Worm (Caenorhabditis elegans) whole organism, L1 larva: Measurements from ENCODE around the gene eol-1.

Experiments
- C04F5.9 ChIP-seq: sonication (generic microtip); optimal IDR thresholded peaks from 2 replicates; lab custom pipeline; 2016; ENCODE audit warnings: missing genetic modification characterization, missing compliant biosample characterization
- C16A3.4 ChIP-seq: fragments of 150-350 bp; optimal IDR thresholded peaks from 2 replicates; lab custom pipeline; 2014; ENCODE audit warnings: missing biosample characterization, missing genetic modification characterization
- F16B12.6 ChIP-seq: fragments of 150-350 bp; optimal IDR thresholded peaks from 2 replicates; lab custom pipeline; 2014; ENCODE audit warnings: missing biosample characterization, missing genetic modification characterization
- alr-1 ChIP-seq: fragments of 200-800 bp; sonication (Bioruptor generic); optimal IDR thresholded peaks from 2 replicates; lab custom pipeline; 2018; ENCODE audit warnings: borderline replicate concordance, mild to moderate bottlenecking, missing genetic modification characterization, missing compliant biosample characterization
- blmp-1 ChIP-seq: fragments of 150-350 bp; optimal IDR thresholded peaks from 2 replicates; lab custom pipeline; 2014; ENCODE audit warnings: missing biosample characterization, missing genetic modification characterization
- ceh-63 ChIP-seq: fragments of 200-800 bp; sonication (Bioruptor generic); optimal IDR thresholded peaks from 2 replicates; lab custom pipeline; 2018; ENCODE audit warnings: mild to moderate bottlenecking, missing genetic modification characterization, missing compliant biosample characterization
- ceh-82 ChIP-seq, 3 experiments: fragments of 150-350 bp in 1 of 3; sonication (generic microtip) in 2 of 3; optimal IDR thresholded peaks; 2 replicates each; lab custom pipeline; 2014 to 2017; ENCODE audit warnings: missing biosample characterization in 3 of 3, missing genetic modification characterization in 3 of 3
- dsc-1 ChIP-seq: sonication (generic microtip); optimal IDR thresholded peaks from 2 replicates; lab custom pipeline; 2016; ENCODE audit warnings: mild to moderate bottlenecking, missing genetic modification characterization, missing compliant biosample characterization
- efl-1 ChIP-seq, 4 experiments: fragments of 150-350 bp; optimal IDR thresholded peaks in 3 of 4; peaks in 1 of 4; 1 replicate in 1 of 4; 2 replicates in 3 of 4; lab custom pipeline; 2014; ENCODE audit warnings: missing biosample characterization in 2 of 4, missing genetic modification characterization in 2 of 4, missing genetic modification reagents in 2 of 4
- efl-3 ChIP-seq: fragments of 200-800 bp; sonication (Bioruptor generic); optimal IDR thresholded peaks from 2 replicates; lab custom pipeline; 2018; ENCODE audit warnings: mild to moderate bottlenecking, missing genetic modification characterization, missing compliant biosample characterization
- elt-2 ChIP-seq: sonication (generic microtip); optimal IDR thresholded peaks from 2 replicates; lab custom pipeline; 2016; ENCODE audit warnings: missing genetic modification characterization, mild to moderate bottlenecking, inconsistent platforms, missing compliant biosample characterization, missing genetic modification reagents
- elt-3 ChIP-seq, 6 experiments: fragments of 150-350 bp in 1 of 6; sonication (generic microtip); optimal IDR thresholded peaks; 2 replicates each; lab custom pipeline; 2017 to 2018; ENCODE audit warnings: missing biosample characterization in 6 of 6, missing genetic modification characterization in 6 of 6, inconsistent platforms in 1 of 6
- fkh-10 ChIP-seq: sonication (generic microtip); optimal IDR thresholded peaks from 2 replicates; lab custom pipeline; 2017; ENCODE audit warnings: missing biosample characterization, missing genetic modification reagents, missing genetic modification characterization
- hlh-17 ChIP-seq: fragments of 200-800 bp; sonication (Bioruptor generic); optimal IDR thresholded peaks from 2 replicates; lab custom pipeline; 2018; ENCODE audit warnings: missing genetic modification characterization, mild to moderate bottlenecking, missing compliant biosample characterization, moderate library complexity, borderline replicate concordance
- hlh-4 ChIP-seq: sonication (generic microtip); optimal IDR thresholded peaks from 2 replicates; lab custom pipeline; 2016; ENCODE audit warnings: mild to moderate bottlenecking, missing genetic modification characterization, missing compliant biosample characterization
- irx-1 ChIP-seq: sonication (generic microtip); optimal IDR thresholded peaks from 2 replicates; lab custom pipeline; 2016; ENCODE audit warnings: missing genetic modification characterization, missing compliant biosample characterization
- jun-1 ChIP-seq: fragments of 150-350 bp; optimal IDR thresholded peaks from 2 replicates; lab custom pipeline; 2014; ENCODE audit warnings: missing biosample characterization, missing genetic modification reagents, missing genetic modification characterization
- lin-14 ChIP-seq: fragments of 200-800 bp; sonication (Bioruptor generic); optimal IDR thresholded peaks from 2 replicates; lab custom pipeline; 2018; ENCODE audit warnings: mild to moderate bottlenecking, missing genetic modification characterization, moderate library complexity, missing compliant biosample characterization
- lin-15B ChIP-seq: fragments of 150-350 bp; sonication (generic microtip); optimal IDR thresholded peaks from 3 replicates; lab custom pipeline; 2014; ENCODE audit warnings: missing biosample characterization, missing genetic modification characterization
- lin-35 ChIP-seq, 2 experiments: fragments of 150-350 bp; optimal IDR thresholded peaks; 2 replicates each; lab custom pipeline; 2014; ENCODE audit warnings: missing biosample characterization in 2 of 2, missing genetic modification characterization in 2 of 2, missing genetic modification reagents in 2 of 2
- lsy-2 ChIP-seq, 2 experiments: fragments of 150-350 bp; optimal IDR thresholded peaks; 2 replicates each; lab custom pipeline; 2014; ENCODE audit warnings: missing biosample characterization in 2 of 2, missing genetic modification characterization in 2 of 2
- mab-9 ChIP-seq: fragments of 200-800 bp; sonication (Bioruptor generic); IDR thresholded peaks from 2 replicates; pipeline ENCODE4 v1.3.6; 2022; ENCODE audit warnings: missing genetic modification reagents, missing genetic modification characterization, missing compliant biosample characterization
- mdl-1 ChIP-seq, 2 experiments: fragments of 150-350 bp; optimal IDR thresholded peaks; 2 replicates each; lab custom pipeline; 2014 to 2017; ENCODE audit warnings: missing biosample characterization in 2 of 2, missing genetic modification characterization in 2 of 2, inconsistent platforms in 1 of 2
- mep-1 ChIP-seq: fragments of 150-350 bp; optimal IDR thresholded peaks from 2 replicates; lab custom pipeline; 2014; ENCODE audit warnings: missing biosample characterization, missing genetic modification characterization
- nhr-11 ChIP-seq: fragments of 150-350 bp; optimal IDR thresholded peaks from 2 replicates; lab custom pipeline; 2014; ENCODE audit warnings: missing biosample characterization, missing genetic modification characterization
- nhr-12 ChIP-seq: sonication (generic microtip); optimal IDR thresholded peaks from 2 replicates; lab custom pipeline; 2017; ENCODE audit warnings: missing biosample characterization, missing genetic modification characterization
- nhr-20 ChIP-seq: sonication (generic microtip); optimal IDR thresholded peaks from 2 replicates; lab custom pipeline; 2016; ENCODE audit warnings: mild to moderate bottlenecking, missing genetic modification characterization, missing compliant biosample characterization
- nhr-47 ChIP-seq: sonication (generic microtip); optimal IDR thresholded peaks from 2 replicates; lab custom pipeline; 2016; ENCODE audit warnings: mild to moderate bottlenecking, missing genetic modification characterization, moderate library complexity, missing compliant biosample characterization
- nhr-71 ChIP-seq: sonication (generic microtip); optimal IDR thresholded peaks from 2 replicates; lab custom pipeline; 2016; ENCODE audit warnings: mild to moderate bottlenecking, missing genetic modification characterization, moderate library complexity, missing compliant biosample characterization
- nhr-76 ChIP-seq: sonication (generic microtip); optimal IDR thresholded peaks from 2 replicates; lab custom pipeline; 2017; ENCODE audit warnings: missing biosample characterization, missing genetic modification characterization
- nhr-77 ChIP-seq: fragments of 150-350 bp; optimal IDR thresholded peaks from 2 replicates; lab custom pipeline; 2014; ENCODE audit warnings: missing biosample characterization, missing genetic modification characterization
- nhr-84 ChIP-seq: sonication (generic microtip); optimal IDR thresholded peaks from 2 replicates; lab custom pipeline; 2017; ENCODE audit warnings: missing biosample characterization, missing genetic modification characterization
- nhr-85 ChIP-seq: sonication (generic microtip); peaks from one replicate; lab custom pipeline; 2016; ENCODE audit warnings: missing genetic modification characterization, inconsistent platforms, missing compliant biosample characterization
- nhr-90 ChIP-seq: sonication (generic microtip); optimal IDR thresholded peaks from 2 replicates; lab custom pipeline; 2016; ENCODE audit warnings: mild to moderate bottlenecking, missing genetic modification characterization, missing compliant biosample characterization; ENCODE audit not compliant: poor library complexity
- pqm-1 ChIP-seq: sonication (generic microtip); optimal IDR thresholded peaks from 3 replicates; lab custom pipeline; 2017; ENCODE audit warnings: missing biosample characterization, missing genetic modification characterization
- rnt-1 ChIP-seq: sonication (generic microtip); optimal IDR thresholded peaks from 2 replicates; lab custom pipeline; 2016; ENCODE audit warnings: mild to moderate bottlenecking, missing genetic modification characterization, moderate library complexity, missing compliant biosample characterization
- snpc-4 ChIP-seq: fragments of 150-350 bp; optimal IDR thresholded peaks from 2 replicates; lab custom pipeline; 2014; ENCODE audit warnings: missing biosample characterization, missing genetic modification characterization
- snu-23 ChIP-seq: sonication (generic microtip); optimal IDR thresholded peaks from 2 replicates; lab custom pipeline; 2016; ENCODE audit warnings: missing genetic modification characterization, missing compliant biosample characterization
- sox-4 ChIP-seq: sonication (generic microtip); optimal IDR thresholded peaks from 2 replicates; lab custom pipeline; 2016; ENCODE audit warnings: missing genetic modification characterization, missing compliant biosample characterization
- sptf-1 ChIP-seq: fragments of 150-350 bp; optimal IDR thresholded peaks from 2 replicates; lab custom pipeline; 2014; ENCODE audit warnings: missing biosample characterization, missing genetic modification characterization
- swsn-7 ChIP-seq: sonication (generic microtip); optimal IDR thresholded peaks from 2 replicates; lab custom pipeline; 2016; ENCODE audit warnings: missing genetic modification characterization, missing compliant biosample characterization
- tlp-1 ChIP-seq: fragments of 150-350 bp; optimal IDR thresholded peaks from 2 replicates; lab custom pipeline; 2014; ENCODE audit warnings: missing biosample characterization, missing genetic modification characterization
- unc-130 ChIP-seq: fragments of 150-350 bp; optimal IDR thresholded peaks from 2 replicates; lab custom pipeline; 2017; ENCODE audit warnings: missing biosample characterization, missing genetic modification characterization, inconsistent platforms
- unc-30 ChIP-seq: sonication (generic microtip); optimal IDR thresholded peaks from 2 replicates; lab custom pipeline; 2017; ENCODE audit warnings: missing biosample characterization, missing genetic modification characterization
- unc-62 ChIP-seq: fragments of 150-350 bp; optimal IDR thresholded peaks from 2 replicates; lab custom pipeline; 2014; ENCODE audit warnings: missing biosample characterization, missing genetic modification reagents, missing genetic modification characterization
- ztf-11 ChIP-seq, 2 experiments: sonication (generic microtip); optimal IDR thresholded peaks; 2 replicates each; lab custom pipeline; 2016 to 2017; ENCODE audit warnings: missing genetic modification characterization in 2 of 2, missing biosample characterization in 1 of 2, missing compliant biosample characterization in 1 of 2

eol-1 gene

DNA sequence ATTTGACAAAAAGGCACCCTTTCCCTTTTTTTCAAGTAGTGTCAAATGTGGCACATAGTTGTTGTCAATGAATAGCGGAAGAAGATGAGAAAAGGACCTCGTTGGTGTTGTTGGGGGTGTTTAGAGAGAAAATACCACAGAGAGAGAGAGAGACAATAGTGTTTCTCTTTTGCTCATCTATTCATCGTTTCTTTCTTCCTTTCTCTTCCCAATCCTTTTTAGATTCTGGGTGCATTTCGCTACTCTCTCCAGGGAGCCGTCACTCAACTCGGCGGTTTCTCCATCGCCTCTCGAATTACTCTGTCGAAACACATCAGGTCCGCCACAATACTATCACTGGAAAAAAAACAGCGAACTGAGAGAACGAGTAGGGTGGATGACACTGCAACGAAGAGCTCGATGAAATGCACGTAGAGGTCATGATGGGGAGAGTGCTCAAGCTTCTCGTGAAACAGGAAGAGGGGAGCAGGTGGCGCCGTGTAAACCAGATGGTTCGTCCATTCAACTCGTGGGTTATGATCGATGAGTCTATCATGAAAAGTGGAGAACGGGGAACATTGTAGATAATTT, 23.0 kb upstream of the eol-1 start (continued):
- peak; percentile 12; the same call in 1 of the 2 replicates for TF ChIP-seq mab-9 (GFP tag; lab: Robert Waterston, UW)
- no peak for TF ChIP-seq sptf-1 (tag; lab: Kevin White, UChicago)
- TF ChIP-seq, all 84 proteins: peak for 12

DNA sequence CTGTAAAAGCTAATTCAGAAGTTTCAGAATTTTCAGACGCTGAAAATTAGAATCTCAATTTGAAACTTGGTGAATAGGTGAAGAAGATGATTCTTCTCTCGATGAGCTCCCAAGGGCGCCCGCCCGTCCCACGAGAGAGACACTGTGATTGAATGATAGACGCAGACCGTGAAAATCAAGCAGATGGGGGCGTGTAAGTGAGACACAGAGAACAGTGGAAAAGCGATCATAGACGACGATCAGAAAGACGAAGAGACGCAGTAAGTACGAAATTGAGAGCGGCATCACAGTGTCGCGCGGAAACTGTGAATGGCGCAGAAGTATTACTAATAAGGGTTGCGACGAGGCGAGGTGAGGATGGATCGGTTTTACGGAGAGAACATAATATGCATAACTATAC, 21.7 kb upstream of the eol-1 start:
- no peak for TF ChIP-seq C16A3.4 (tag; lab: Kevin White, UChicago)
- no peak for TF ChIP-seq mab-9 (GFP tag; lab: Robert Waterston, UW)
- no peak for TF ChIP-seq nhr-11 (tag; lab: Kevin White, UChicago)
- no peak for TF ChIP-seq hlh-17
- peak; percentile 53 for TF ChIP-seq snu-23 (GFP tag; lab: Kevin White, UChicago)
- TF ChIP-seq tlp-1, result no peak
- peak; percentile 74 for TF ChIP-seq blmp-1
- peak; percentile 2 for TF ChIP-seq swsn-7 (tag; lab: Kevin White, UChicago)
- peak; percentile 7 for TF ChIP-seq nhr-47 (tag; lab: Kevin White, UChicago)
- no peak for TF ChIP-seq unc-62 (GFP tag; lab: Kevin White, UChicago)
- no peak for TF ChIP-seq hlh-4 (tag; lab: Kevin White, UChicago)
- TF ChIP-seq F16B12.6 (tag; lab: Kevin White, UChicago), result no peak
- peak; percentile 42 for TF ChIP-seq rnt-1
- peak; percentile 37 for TF ChIP-seq mep-1 (tag; lab: Kevin White, UChicago)
- TF ChIP-seq nhr-71 (tag; lab: Kevin White, UChicago), result peak; percentile 32
- no peak for TF ChIP-seq alr-1 (tag; lab: Kevin White, UChicago)
- no peak for TF ChIP-seq nhr-84
- peak; percentile 8 for TF ChIP-seq unc-130 (tag; lab: Kevin White, UChicago)
- TF ChIP-seq elt-2, result no peak
- TF ChIP-seq nhr-85 (tag; lab: Kevin White, UChicago), result peak; percentile 23
- TF ChIP-seq efl-3 (GFP tag; lab: Kevin White, UChicago), result no peak
- peak in 1 of 2 experiments; percentile 0 for TF ChIP-seq mdl-1 (tag; optimal IDR thresholded peaks at IDR 0.05; lab: Kevin White, UChicago)
- no peak for TF ChIP-seq nhr-76 (tag; lab: Kevin White, UChicago)
- TF ChIP-seq ceh-82 (tag; optimal IDR thresholded peaks at IDR 0.05; lab: Kevin White, UChicago), result no peak
- no peak for TF ChIP-seq pqm-1 (tag; lab: Kevin White, UChicago)
- TF ChIP-seq fkh-10 (GFP tag; lab: Kevin White, UChicago), result no peak
- TF ChIP-seq lin-15B (tag; lab: Kevin White, UChicago), result no peak
- peak in 1 of 2 experiments; percentile 42 for TF ChIP-seq lin-35 (GFP tag; optimal IDR thresholded peaks at IDR 0.05; lab: Kevin White, UChicago)
- peak; percentile 23 to 36 for TF ChIP-seq efl-1 (optimal IDR thresholded peaks at IDR 0.05; lab: Kevin White, UChicago)
- peak in 1 of 2 experiments; percentile 92 for TF ChIP-seq efl-1 (GFP tag; optimal IDR thresholded peaks at IDR 0.05 in 1 of 2; lab: Kevin White, UChicago)
- no peak for TF ChIP-seq nhr-77 (tag; lab: Kevin White, UChicago)
- no peak for TF ChIP-seq C04F5.9 (tag; lab: Kevin White, UChicago)
- no peak for TF ChIP-seq irx-1
- peak; percentile 18 for TF ChIP-seq nhr-20
- TF ChIP-seq dsc-1 (tag; lab: Kevin White, UChicago), result peak; percentile 45
- peak; percentile 40 for TF ChIP-seq lin-14 (GFP tag; lab: Kevin White, UChicago)
- TF ChIP-seq lsy-2 (tag; optimal IDR thresholded peaks at IDR 0.05; lab: Kevin White, UChicago), result peak in 1 of 2 experiments; percentile 17
- TF ChIP-seq sox-4 (tag; lab: Kevin White, UChicago), result no peak
- TF ChIP-seq ceh-63, result no peak

DNA sequence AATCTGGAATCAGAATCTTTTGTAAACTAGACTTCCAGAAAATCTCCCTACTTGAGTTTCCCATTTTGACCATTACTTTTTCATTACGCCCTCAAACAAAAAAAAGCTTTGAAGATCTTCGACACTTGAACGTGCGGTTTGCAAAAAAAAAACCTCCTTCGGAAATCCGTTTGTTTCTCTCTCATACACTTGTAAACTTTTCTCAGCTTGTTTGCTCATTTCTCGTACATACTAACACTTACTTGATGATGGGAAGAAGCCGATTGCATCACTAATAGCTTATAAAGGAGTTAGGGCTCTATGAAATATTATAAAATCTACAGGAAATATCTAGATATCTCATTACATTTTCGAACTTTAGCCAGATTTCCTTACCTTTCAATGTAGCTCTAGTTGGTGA, 21.2 kb upstream of the eol-1 start:
- peak; percentile 22 for TF ChIP-seq lin-14 (GFP tag; lab: Kevin White, UChicago)
- TF ChIP-seq nhr-90 (tag; lab: Kevin White, UChicago), result no peak
- no peak for TF ChIP-seq efl-1 (optimal IDR thresholded peaks at IDR 0.05; lab: Kevin White, UChicago)
- TF ChIP-seq efl-1 (GFP tag; optimal IDR thresholded peaks at IDR 0.05 in 1 of 2; lab: Kevin White, UChicago), result peak in 1 of 2 experiments; percentile 56
- no peak for TF ChIP-seq alr-1 (tag; lab: Kevin White, UChicago)
- no peak for TF ChIP-seq ceh-63
- TF ChIP-seq ztf-11 (tag; optimal IDR thresholded peaks at IDR 0.05; lab: Kevin White, UChicago), result no peak
- no peak for TF ChIP-seq snpc-4 (tag; lab: Kevin White, UChicago)
- TF ChIP-seq hlh-17, result no peak
- TF ChIP-seq jun-1 (tag; lab: Kevin White, UChicago), result no peak
- no peak for TF ChIP-seq nhr-12
- TF ChIP-seq unc-30, result no peak
- no peak for TF ChIP-seq snu-23 (GFP tag; lab: Kevin White, UChicago)
- no peak for TF ChIP-seq nhr-84
- no peak for TF ChIP-seq elt-3 (tag; optimal IDR thresholded peaks at IDR 0.05; lab: Kevin White, UChicago)
- no peak for TF ChIP-seq pqm-1 (tag; lab: Kevin White, UChicago)
- peak in 1 of 3 experiments; percentile 1 for TF ChIP-seq ceh-82 (tag; optimal IDR thresholded peaks at IDR 0.05; lab: Kevin White, UChicago)
- peak; percentile 18 for TF ChIP-seq fkh-10 (GFP tag; lab: Kevin White, UChicago)
- TF ChIP-seq tlp-1, result no peak
- no peak for TF ChIP-seq lsy-2 (tag; optimal IDR thresholded peaks at IDR 0.05; lab: Kevin White, UChicago)
- TF ChIP-seq, all 84 proteins: peak for 4
